Worm (Caenorhabditis elegans): Measurements from ENCODE around the gene clec-84.

DNA sequence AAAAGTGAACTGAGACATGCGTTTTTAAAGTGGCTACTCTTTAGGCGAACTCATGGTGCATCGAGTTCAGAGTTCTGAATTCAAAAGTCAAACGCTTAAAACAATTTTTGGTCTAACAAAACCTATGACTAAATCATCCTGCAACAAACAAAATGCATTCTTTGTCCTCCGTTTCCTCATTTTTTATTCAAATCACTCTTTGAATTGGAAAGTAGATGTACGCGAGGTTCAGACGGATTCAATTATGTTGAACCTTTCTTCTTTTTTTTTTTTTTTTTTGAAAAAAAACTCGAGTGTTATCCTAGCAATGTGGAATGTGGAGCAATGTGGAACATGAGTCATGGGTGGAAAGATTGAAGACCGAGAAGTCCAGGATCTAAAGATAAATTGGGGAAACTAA lies 16.5 kb downstream of the clec-84 start:
- no peak for TF ChIP-seq nhr-41 (GFP tag; IDR thresholded peaks at IDR 0.05)
- TF ChIP-seq dmd-8 (GFP tag; IDR thresholded peaks at IDR 0.05): no peak
- no peak for TF ChIP-seq duxl-1 (tag; optimal IDR thresholded peaks at IDR 0.05; ENCODE audit: poor library complexity)
- TF ChIP-seq pqm-1 (tag; optimal IDR thresholded peaks at IDR 0.05): no peak
- no peak for TF ChIP-seq unc-130 (GFP tag; optimal IDR thresholded peaks at IDR 0.05)
- TF ChIP-seq zfp-2 (tag; optimal IDR thresholded peaks at IDR 0.05): no peak
- no peak for TF ChIP-seq ama-1 (optimal IDR thresholded peaks at IDR 0.05)
- no peak for TF ChIP-seq Y75B8A.6 (GFP tag; IDR thresholded peaks at IDR 0.05)
- TF ChIP-seq lsy-2 (tag; optimal IDR thresholded peaks at IDR 0.05): no peak
- TF ChIP-seq fkh-10 (GFP tag; optimal IDR thresholded peaks at IDR 0.05): peak; percentile 85
- TF ChIP-seq lin-39 (tag; optimal IDR thresholded peaks at IDR 0.05): no peak
- no peak for TF ChIP-seq php-3 (GFP tag; IDR thresholded peaks at IDR 0.05)
- TF ChIP-seq zip-2 (tag; optimal IDR thresholded peaks at IDR 0.05): no peak
- no peak for TF ChIP-seq fos-1 (tag; optimal IDR thresholded peaks at IDR 0.05)

All from whole organism, L4 larva.